Worm (Caenorhabditis elegans): ENCODE results near the gene ced-7.

- TF ChIP-seq unc-55 (GFP tag; optimal IDR thresholded peaks at IDR 0.05) (no peak), nhr-6 (tag; optimal IDR thresholded peaks at IDR 0.05) (no peak), lin-11 (tag; optimal IDR thresholded peaks at IDR 0.05) (no peak), unc-62 (GFP tag; optimal IDR thresholded peaks at IDR 0.05) (no peak), nhr-237 (tag; optimal IDR thresholded peaks at IDR 0.05) (no peak), ceh-16 (tag; optimal IDR thresholded peaks at IDR 0.05) (no peak), egl-27 (tag; optimal IDR thresholded peaks at IDR 0.05) (no peak), gmeb-1 (tag; optimal IDR thresholded peaks at IDR 0.05) (no peak), fos-1 (tag; optimal IDR thresholded peaks at IDR 0.05) (no peak), lin-13 (GFP tag; optimal IDR thresholded peaks at IDR 0.05) (no peak), lsy-2 (tag; optimal IDR thresholded peaks at IDR 0.05) (no peak), nhr-23 (tag; optimal IDR thresholded peaks at IDR 0.05) (no peak), nhr-77 (tag; optimal IDR thresholded peaks at IDR 0.05) (no peak)
These were observed 53.0 kb downstream of the ced-7 start, which contains the start of gene ZK1098.6 for ce11 chrIII:9526851-9527250.

Data from whole organism, L2 larva.